Worm (Caenorhabditis elegans): ENCODE results near the gene sdz-5.

- TF ChIP-seq sea-2 (GFP tag; IDR thresholded peaks at IDR 0.05) = no peak
- TF ChIP-seq F23B12.7 (tag; optimal IDR thresholded peaks at IDR 0.05; ENCODE audit: insufficient read depth) = no peak
- no peak for TF ChIP-seq efl-1 (GFP tag; optimal IDR thresholded peaks at IDR 0.05)
- TF ChIP-seq ztf-26 (tag; optimal IDR thresholded peaks at IDR 0.05) = no peak
- no peak for TF ChIP-seq him-1 (tag; optimal IDR thresholded peaks at IDR 0.05)
- TF ChIP-seq lin-40 (tag; optimal IDR thresholded peaks at IDR 0.05) = no peak
- TF ChIP-seq K11D2.4 (GFP tag; IDR thresholded peaks at IDR 0.05) = no peak
Measured at ce11 chrII:3003667-3004066, 4.8 kb upstream of the sdz-5 start, which contains the start of gene lido-11.
